Fruit fly (Drosophila melanogaster): ENCODE measurements around the gene Reph.

The Reph gene

DNA sequence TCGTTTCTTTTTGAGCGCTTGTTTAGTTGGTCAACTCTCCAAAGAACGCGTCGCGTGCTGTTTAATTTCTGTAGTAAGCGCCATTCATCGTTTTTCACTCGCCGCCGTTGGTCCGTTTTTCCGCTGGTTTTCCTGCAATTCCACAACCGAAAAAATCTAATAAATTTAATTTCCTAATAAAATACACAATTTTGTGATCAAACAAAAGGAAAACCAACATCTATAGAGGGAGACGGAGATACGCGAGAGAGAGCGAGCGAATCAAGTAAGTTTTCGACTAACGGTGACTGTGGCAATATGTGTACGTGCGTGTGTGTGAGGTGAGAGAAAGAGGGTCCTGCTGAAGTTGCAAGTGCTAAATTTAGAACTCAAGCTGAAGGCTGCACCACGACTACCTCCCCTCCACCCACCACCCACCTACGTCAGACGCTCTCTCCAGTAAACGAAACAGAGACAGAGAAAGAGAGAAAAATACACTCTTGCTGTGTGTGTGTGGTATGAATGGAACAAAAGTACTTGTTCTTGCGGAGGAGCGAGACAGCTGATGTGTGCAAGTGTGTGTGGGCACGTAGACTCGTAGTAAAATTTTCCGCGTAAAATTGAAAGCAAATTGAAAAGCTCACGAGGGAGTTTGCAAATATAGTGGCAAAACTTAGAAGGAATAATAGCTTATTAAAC is at the start of gene Reph (continued):
- no peak for TF ChIP-seq HLH3B (GFP tag; IDR thresholded peaks at IDR 0.05)
- TF ChIP-seq otp (GFP tag; IDR thresholded peaks at IDR 0.05): no peak
- no peak for TF ChIP-seq CG3838 (GFP tag; optimal IDR thresholded peaks at IDR 0.05)
- TF ChIP-seq ewg (GFP tag; optimal IDR thresholded peaks at IDR 0.05): peak; percentile 18
- TF ChIP-seq unc-4 (GFP tag; IDR thresholded peaks at IDR 0.05; ENCODE audit: partially characterized antibody): 0 out of 2 replicates have a peak, but pooled peaks have one; percentile 8
- TF ChIP-seq CG17328 (GFP tag; IDR thresholded peaks at IDR 0.05): no peak
- no peak for TF ChIP-seq sens-2 (GFP tag; IDR thresholded peaks at IDR 0.05)
- no peak for TF ChIP-seq az2 (GFP tag; optimal IDR thresholded peaks at IDR 0.05)
- no peak for TF ChIP-seq ham (GFP tag; IDR thresholded peaks at IDR 0.05)
- TF ChIP-seq Ada2b (GFP tag; IDR thresholded peaks at IDR 0.05): no peak
- no peak for TF ChIP-seq Dp (GFP tag; optimal IDR thresholded peaks at IDR 0.05)
- TF ChIP-seq CG2129 (GFP tag; IDR thresholded peaks at IDR 0.05; ENCODE audit: partially characterized antibody): no peak
- TF ChIP-seq Nf-YB (GFP tag; optimal IDR thresholded peaks at IDR 0.05): peak; percentile 30
- TF ChIP-seq CG13894 (tag; optimal IDR thresholded peaks at IDR 0.05): no peak
- no peak for TF ChIP-seq Ptx1 (GFP tag; IDR thresholded peaks at IDR 0.05)
- no peak for TF ChIP-seq HHEX (GFP tag; optimal IDR thresholded peaks at IDR 0.05)
- no peak for TF ChIP-seq Atf-2 (GFP tag; optimal IDR thresholded peaks at IDR 0.05)
- no peak for TF ChIP-seq cato (GFP tag; optimal IDR thresholded peaks at IDR 0.05; ENCODE audit: borderline replicate concordance)
- no peak for TF ChIP-seq scrt (GFP tag; optimal IDR thresholded peaks at IDR 0.05)
- no peak for TF ChIP-seq Abd-B (GFP tag; optimal IDR thresholded peaks at IDR 0.05)
- no peak for TF ChIP-seq CG17385 (GFP tag; optimal IDR thresholded peaks at IDR 0.05)
- no peak for TF ChIP-seq gce (GFP tag; IDR thresholded peaks at IDR 0.05)
- no peak for TF ChIP-seq p53 (GFP tag; optimal IDR thresholded peaks at IDR 0.05)
- TF ChIP-seq CG3163 (GFP tag; optimal IDR thresholded peaks at IDR 0.05): no peak
- no peak for TF ChIP-seq CG8944 (GFP tag; optimal IDR thresholded peaks at IDR 0.05)
- TF ChIP-seq gro (GFP tag; optimal IDR thresholded peaks at IDR 0.05): peak; percentile 1
- TF ChIP-seq CG17359 (tag; optimal IDR thresholded peaks at IDR 0.05): no peak
- TF ChIP-seq Hsf (GFP tag; optimal IDR thresholded peaks at IDR 0.05): no peak
- TF ChIP-seq caup (GFP tag; optimal IDR thresholded peaks at IDR 0.05; ENCODE audit: severe bottlenecking): peak; percentile 64
- peak; percentile 72 for TF ChIP-seq Med (GFP tag)
- peak in 1 of 2 experiments; percentile 16 for TF ChIP-seq dpn (GFP tag; optimal IDR thresholded peaks at IDR 0.05)
- no peak for TF ChIP-seq CG6765 (GFP tag; optimal IDR thresholded peaks at IDR 0.05)
- TF ChIP-seq CG6791 (GFP tag; IDR thresholded peaks at IDR 0.05; ENCODE audit: partially characterized antibody): no peak
- TF ChIP-seq stc (GFP tag; IDR thresholded peaks at IDR 0.05): no peak
- TF ChIP-seq Dfd (GFP tag; optimal IDR thresholded peaks at IDR 0.05): no peak
- TF ChIP-seq usp (GFP tag; optimal IDR thresholded peaks at IDR 0.05): no peak
- no peak for TF ChIP-seq NfI (GFP tag; optimal IDR thresholded peaks at IDR 0.05)
- no peak for TF ChIP-seq toy (GFP tag; IDR thresholded peaks at IDR 0.05)
- TF ChIP-seq ap (GFP tag; IDR thresholded peaks at IDR 0.05): no peak
- TF ChIP-seq psq (GFP tag; optimal IDR thresholded peaks at IDR 0.05): peak; percentile 19
- no peak for TF ChIP-seq CG31224 (GFP tag; IDR thresholded peaks at IDR 0.05)
- TF ChIP-seq onecut (GFP tag; IDR thresholded peaks at IDR 0.05): no peak
- peak; percentile 31; the same call in 2 of the 3 replicates for TF ChIP-seq row (GFP tag; IDR thresholded peaks at IDR 0.05)
- TF ChIP-seq zen (tag; optimal IDR thresholded peaks at IDR 0.05): no peak
- no peak for TF ChIP-seq BEAF-32 (GFP tag; optimal IDR thresholded peaks at IDR 0.05)
- no peak for TF ChIP-seq CG7556 (GFP tag; optimal IDR thresholded peaks at IDR 0.05)
- TF ChIP-seq kni (GFP tag; optimal IDR thresholded peaks at IDR 0.05): no peak
- peak; percentile 25; the same call in 1 of the 2 replicates for TF ChIP-seq CG11247 (GFP tag; IDR thresholded peaks at IDR 0.05)
- TF ChIP-seq peb (GFP tag; IDR thresholded peaks at IDR 0.05): no peak
- TF ChIP-seq CG2875 (GFP tag; optimal IDR thresholded peaks at IDR 0.05): no peak
